Worm (Caenorhabditis elegans) whole organism, late embryonic: ENCODE results near the gene tag-151.

Experiments
- C08G9.2 ChIP-seq: sonication (generic microtip); optimal IDR thresholded peaks from 2 replicates; lab custom pipeline; 2016; ENCODE audit warnings: mild to moderate bottlenecking, missing genetic modification characterization, moderate library complexity, missing compliant biosample characterization
- C38D4.7 ChIP-seq: fragments of 200-800 bp; sonication (Bioruptor generic); optimal IDR thresholded peaks from 2 replicates; lab custom pipeline; 2018; ENCODE audit warnings: mild to moderate bottlenecking, missing genetic modification characterization, moderate library complexity, missing compliant biosample characterization
- K02D7.2 ChIP-seq: sonication (generic microtip); optimal IDR thresholded peaks from 2 replicates; lab custom pipeline; 2017; ENCODE audit warnings: mild to moderate bottlenecking, missing genetic modification characterization, missing compliant biosample characterization
- T23F11.4 ChIP-seq: fragments of 200-800 bp; sonication (Bioruptor generic); optimal IDR thresholded peaks from 2 replicates; lab custom pipeline; 2018; ENCODE audit warnings: mild to moderate bottlenecking, missing genetic modification characterization, missing compliant biosample characterization
- Y22D7AL.16 ChIP-seq: sonication (generic microtip); optimal IDR thresholded peaks from 2 replicates; lab custom pipeline; 2016; ENCODE audit warnings: missing genetic modification characterization, missing compliant biosample characterization
- ahr-1 ChIP-seq: sonication (generic microtip); optimal IDR thresholded peaks from 2 replicates; lab custom pipeline; 2016; ENCODE audit warnings: missing genetic modification characterization, missing compliant biosample characterization
- ceh-14 ChIP-seq: sonication (generic microtip); optimal IDR thresholded peaks from 2 replicates; lab custom pipeline; 2016; ENCODE audit warnings: missing genotype, missing genetic modification characterization, missing compliant biosample characterization
- ceh-19 ChIP-seq: fragments of 200-800 bp; sonication (Bioruptor generic); optimal IDR thresholded peaks from 2 replicates; lab custom pipeline; 2018; ENCODE audit warnings: mild to moderate bottlenecking, missing genetic modification characterization, missing compliant biosample characterization
- ceh-2 ChIP-seq: sonication (generic microtip); optimal IDR thresholded peaks from 2 replicates; lab custom pipeline; 2016; ENCODE audit warnings: missing genotype, missing genetic modification characterization, missing compliant biosample characterization
- ceh-22 ChIP-seq: sonication (generic microtip); optimal IDR thresholded peaks from 2 replicates; lab custom pipeline; 2017; ENCODE audit warnings: missing biosample characterization, missing genetic modification characterization
- ceh-24 ChIP-seq: sonication (generic microtip); optimal IDR thresholded peaks from 2 replicates; lab custom pipeline; 2016; ENCODE audit warnings: mild to moderate bottlenecking, missing genetic modification characterization, missing compliant biosample characterization
- ceh-48 ChIP-seq: sonication (generic microtip); optimal IDR thresholded peaks from 2 replicates; lab custom pipeline; 2016; ENCODE audit warnings: missing genetic modification characterization, inconsistent platforms, missing compliant biosample characterization
- ceh-6 ChIP-seq: fragments of 200-800 bp; sonication (Bioruptor generic); optimal IDR thresholded peaks from 2 replicates; lab custom pipeline; 2018; ENCODE audit warnings: mild to moderate bottlenecking, missing genetic modification characterization, missing compliant biosample characterization
- ceh-9 ChIP-seq: sonication (generic microtip); optimal IDR thresholded peaks from 2 replicates; lab custom pipeline; 2016; ENCODE audit warnings: mild to moderate bottlenecking, missing genetic modification characterization, inconsistent platforms, missing compliant biosample characterization
- che-1 ChIP-seq: sonication (generic microtip); optimal IDR thresholded peaks from 2 replicates; lab custom pipeline; 2016; ENCODE audit warnings: mild to moderate bottlenecking, missing genetic modification characterization, missing compliant biosample characterization
- dve-1 ChIP-seq: sonication (generic microtip); optimal IDR thresholded peaks from 2 replicates; lab custom pipeline; 2017; ENCODE audit warnings: antibody characterized with exemption, mild to moderate bottlenecking, missing genetic modification characterization, missing compliant biosample characterization
- elt-2 ChIP-seq: sonication (generic microtip); optimal IDR thresholded peaks from 2 replicates; lab custom pipeline; 2016; ENCODE audit warnings: missing genetic modification reagents, missing genetic modification characterization, missing compliant biosample characterization
- ets-4 ChIP-seq: sonication (generic microtip); optimal IDR thresholded peaks from 2 replicates; lab custom pipeline; 2016; ENCODE audit warnings: missing genetic modification characterization, missing compliant biosample characterization
- eyg-1 ChIP-seq: sonication (generic microtip); optimal IDR thresholded peaks from 2 replicates; lab custom pipeline; 2016; ENCODE audit warnings: missing genotype, missing genetic modification characterization, missing compliant biosample characterization
- fkh-10 ChIP-seq: fragments of 150-350 bp; optimal IDR thresholded peaks from 2 replicates; lab custom pipeline; 2014; ENCODE audit warnings: missing biosample characterization, missing genetic modification reagents, missing genetic modification characterization
- gmeb-2 ChIP-seq: sonication (generic microtip); optimal IDR thresholded peaks from 2 replicates; lab custom pipeline; 2016; ENCODE audit warnings: missing genetic modification characterization, inconsistent platforms, missing compliant biosample characterization
- hlh-8 ChIP-seq: sonication (generic microtip); optimal IDR thresholded peaks from 2 replicates; lab custom pipeline; 2016; ENCODE audit warnings: missing genotype, missing genetic modification characterization, missing compliant biosample characterization
- lim-6 ChIP-seq: sonication (generic microtip); optimal IDR thresholded peaks from 2 replicates; lab custom pipeline; 2016; ENCODE audit warnings: missing genetic modification characterization, missing compliant biosample characterization
- lin-11 ChIP-seq: fragments of 200-800 bp; sonication (Bioruptor generic); optimal IDR thresholded peaks from 2 replicates; lab custom pipeline; 2018; ENCODE audit warnings: mild to moderate bottlenecking, missing genetic modification characterization, missing compliant biosample characterization
- madf-2 ChIP-seq: sonication (generic microtip); optimal IDR thresholded peaks from 2 replicates; lab custom pipeline; 2017; ENCODE audit warnings: missing genetic modification characterization, missing compliant biosample characterization
- nfya-1 ChIP-seq: sonication (generic microtip); optimal IDR thresholded peaks from 2 replicates; lab custom pipeline; 2017; ENCODE audit warnings: missing genetic modification characterization, mild to moderate bottlenecking, missing compliant biosample characterization, antibody characterized with exemption, moderate library complexity
- nhr-11 ChIP-seq: fragments of 150-350 bp; optimal IDR thresholded peaks from 2 replicates; lab custom pipeline; 2014; ENCODE audit warnings: missing biosample characterization, missing genetic modification characterization
- nhr-232 ChIP-seq: sonication (generic microtip); optimal IDR thresholded peaks from 2 replicates; lab custom pipeline; 2016; ENCODE audit warnings: missing genetic modification characterization, missing compliant biosample characterization
- odd-2 ChIP-seq: sonication (generic microtip); optimal IDR thresholded peaks from 2 replicates; lab custom pipeline; 2017; ENCODE audit warnings: antibody characterized with exemption, mild to moderate bottlenecking, missing genetic modification characterization, missing compliant biosample characterization
- pag-3 ChIP-seq: sonication (generic microtip); optimal IDR thresholded peaks from 2 replicates; lab custom pipeline; 2016; ENCODE audit warnings: missing compliant biosample characterization, missing genetic modification characterization, borderline replicate concordance
- pat-9 ChIP-seq: fragments of 200-800 bp; sonication (Bioruptor generic); optimal IDR thresholded peaks from 2 replicates; lab custom pipeline; 2018; ENCODE audit warnings: mild to moderate bottlenecking, missing genetic modification characterization, moderate library complexity, missing compliant biosample characterization
- pax-1 ChIP-seq: fragments of 150-350 bp; optimal IDR thresholded peaks from 2 replicates; lab custom pipeline; 2014; ENCODE audit warnings: missing biosample characterization, missing genetic modification characterization
- pha-2 ChIP-seq: sonication (generic microtip); optimal IDR thresholded peaks from 2 replicates; lab custom pipeline; 2017; ENCODE audit warnings: mild to moderate bottlenecking, missing genetic modification characterization, missing compliant biosample characterization
- pha-4 ChIP-seq: fragments of 150-350 bp; optimal IDR thresholded peaks from 2 replicates; lab custom pipeline; 2018; ENCODE audit warnings: missing biosample characterization, missing genetic modification reagents, missing genetic modification characterization
- ref-2 ChIP-seq: sonication (generic microtip); optimal IDR thresholded peaks from 2 replicates; lab custom pipeline; 2016; ENCODE audit warnings: missing genetic modification characterization, missing compliant biosample characterization
- rnt-1 ChIP-seq: sonication (generic microtip); optimal IDR thresholded peaks from 2 replicates; lab custom pipeline; 2016; ENCODE audit warnings: missing genetic modification characterization, missing compliant biosample characterization
- sdc-2 ChIP-seq: sonication (generic microtip); optimal IDR thresholded peaks from 2 replicates; lab custom pipeline; 2016; ENCODE audit warnings: missing genotype, missing genetic modification characterization, missing compliant biosample characterization
- sox-2 ChIP-seq: fragments of 200-800 bp; sonication (Bioruptor generic); IDR thresholded peaks from 2 replicates; pipeline ENCODE4 v1.3.6; 2022; ENCODE audit warnings: missing genetic modification reagents, missing genetic modification characterization, missing compliant biosample characterization
- sox-4 ChIP-seq: sonication (generic microtip); optimal IDR thresholded peaks from 2 replicates; lab custom pipeline; 2017; ENCODE audit warnings: mild to moderate bottlenecking, missing genetic modification characterization, inconsistent platforms, missing compliant biosample characterization
- syd-9 ChIP-seq: sonication (generic microtip); optimal IDR thresholded peaks from 2 replicates; lab custom pipeline; 2016; ENCODE audit warnings: mild to moderate bottlenecking, missing genetic modification characterization, moderate library complexity, missing compliant biosample characterization
- tbx-2 ChIP-seq: sonication (generic microtip); optimal IDR thresholded peaks from 2 replicates; lab custom pipeline; 2016; ENCODE audit warnings: missing genetic modification characterization, missing compliant biosample characterization
- tbx-7 ChIP-seq: sonication (generic microtip); optimal IDR thresholded peaks from 2 replicates; lab custom pipeline; 2016; ENCODE audit warnings: missing genotype, missing genetic modification characterization, missing compliant biosample characterization
- unc-3 ChIP-seq, 2 experiments: fragments of 200-800 bp in 1 of 2; sonication (Bioruptor generic) in 1 of 2; sonication (generic microtip) in 1 of 2; conservative IDR thresholded peaks in 1 of 2; optimal IDR thresholded peaks in 1 of 2; 2 replicates each; pipeline versions ENCODE4 v1.3.6 to Lab custom; 2016 to 2022; ENCODE audit warnings: missing compliant biosample characterization in 2 of 2, missing genetic modification characterization in 2 of 2, missing genetic modification reagents in 1 of 2
- unc-42 ChIP-seq: sonication (generic microtip); optimal IDR thresholded peaks from 2 replicates; lab custom pipeline; 2016; ENCODE audit warnings: missing genotype, missing genetic modification characterization, missing compliant biosample characterization
- unc-55 ChIP-seq: sonication (generic microtip); optimal IDR thresholded peaks from 2 replicates; lab custom pipeline; 2017; ENCODE audit warnings: missing biosample characterization, missing genetic modification reagents, missing genetic modification characterization
- unc-86 ChIP-seq: sonication (generic microtip); optimal IDR thresholded peaks from 2 replicates; lab custom pipeline; 2016; ENCODE audit warnings: missing genetic modification characterization, missing compliant biosample characterization

The tag-151 gene

DNA sequence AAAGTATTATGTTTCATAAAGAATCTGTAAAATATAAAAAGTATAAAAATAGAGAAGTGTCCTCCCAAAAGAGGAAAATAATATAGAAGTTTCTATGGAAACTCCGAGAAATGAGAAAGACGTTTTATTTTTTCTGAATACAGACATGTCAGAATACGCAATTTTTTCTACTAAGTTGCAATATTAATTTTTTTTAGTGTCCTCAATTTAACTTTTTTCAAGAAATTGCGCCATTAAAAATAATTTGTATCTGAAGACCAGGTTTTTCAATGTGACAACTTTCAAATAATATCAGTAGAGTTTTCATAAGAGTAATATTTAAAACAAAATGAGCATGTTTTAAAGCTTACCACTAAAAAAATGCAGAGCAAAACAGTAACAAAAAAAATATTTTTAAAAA is 42.5 kb upstream of the tag-151 start, which contains the start of gene fut-5:
Gene fut-5, minus strand, starts transcription at position 101 of the 400 bp plus-strand sequence.
- no peak for TF ChIP-seq ahr-1 (tag; lab: Kevin White, UChicago)
- TF ChIP-seq C38D4.7 = no peak
- TF ChIP-seq dve-1 (tag; lab: Kevin White, UChicago) = no peak
- no peak for TF ChIP-seq T23F11.4 (GFP tag; lab: Kevin White, UChicago)
- TF ChIP-seq sox-2 (GFP tag; lab: Robert Waterston, UW) = no peak
- TF ChIP-seq pha-2 (tag; lab: Kevin White, UChicago) = no peak
- TF ChIP-seq ceh-22 (tag; lab: Kevin White, UChicago) = no peak
- no peak for TF ChIP-seq ceh-9 (tag; lab: Kevin White, UChicago)
- no peak for TF ChIP-seq pax-1 (tag; lab: Kevin White, UChicago)
- TF ChIP-seq ceh-19 = no peak
- no peak for TF ChIP-seq pat-9 (tag; lab: Kevin White, UChicago)
- TF ChIP-seq tbx-2 = no peak
- TF ChIP-seq sdc-2 = no peak

DNA sequence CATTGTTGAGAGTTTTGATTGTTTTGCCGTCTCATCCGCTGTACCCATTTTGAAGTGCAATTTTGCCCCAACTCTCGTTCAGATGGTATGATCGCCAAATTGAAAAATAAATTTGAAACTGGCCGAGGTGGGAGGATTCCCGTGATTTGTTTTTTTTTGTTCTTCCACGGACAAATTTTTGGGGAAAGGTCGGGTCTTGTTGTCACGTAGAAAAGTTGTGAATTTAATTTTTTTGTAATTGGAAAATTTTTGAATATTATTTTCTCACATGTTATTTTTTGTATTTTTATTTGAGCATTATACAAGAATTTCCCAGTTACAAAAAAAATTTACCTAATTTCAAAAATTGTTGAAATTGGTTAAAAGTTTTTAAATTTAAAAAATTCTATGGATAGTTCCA is 38.4 kb upstream of the tag-151 start, which contains the start of gene T05A7.6:
Gene T05A7.6, minus strand, starts transcription at position 101 of the 400 bp plus-strand sequence.
- TF ChIP-seq eyg-1 = no peak
- TF ChIP-seq nhr-11 (tag; lab: Kevin White, UChicago) = no peak
- no peak for TF ChIP-seq unc-55 (GFP tag; lab: Kevin White, UChicago)
- no peak for TF ChIP-seq fkh-10
- TF ChIP-seq lin-11 (tag; lab: Kevin White, UChicago) = no peak
- no peak for TF ChIP-seq nfya-1 (tag; lab: Kevin White, UChicago)
- no peak for TF ChIP-seq ceh-48 (tag; lab: Kevin White, UChicago)
- no peak for TF ChIP-seq elt-2 (tag; lab: Kevin White, UChicago)

DNA sequence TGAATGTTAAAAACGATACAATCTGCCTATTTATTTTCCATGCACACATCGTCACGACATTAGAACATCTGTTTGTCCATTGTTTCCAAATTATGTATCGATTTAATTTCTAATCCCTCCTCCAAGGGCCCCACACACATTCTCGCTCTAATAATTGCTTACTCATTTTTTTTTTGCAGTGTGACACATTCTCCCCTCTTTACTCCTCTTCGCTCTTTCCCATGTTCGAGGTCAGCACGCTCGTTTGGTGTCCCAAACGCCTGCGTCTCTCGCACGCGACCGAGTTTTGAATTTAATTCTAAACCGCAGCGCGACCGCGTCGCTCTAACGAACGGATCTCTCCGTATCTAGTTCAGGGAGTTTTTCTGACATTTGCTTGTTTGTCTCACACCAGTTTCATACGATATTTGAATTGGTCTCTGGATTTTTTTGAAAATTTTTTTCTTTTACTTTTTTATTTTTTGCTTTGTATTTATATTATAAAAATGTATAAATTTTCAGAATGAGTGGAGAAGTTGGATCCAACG is 37.4 kb upstream of the tag-151 start, which contains the start of the genes clec-140 and hmg-11:
Gene clec-140, plus strand, starts transcription at position 477 of the 527 bp plus-strand sequence.
Gene hmg-11, plus strand, starts transcription at position 502 of the 527 bp plus-strand sequence.
- TF ChIP-seq madf-2 = no peak
- no peak for TF ChIP-seq T23F11.4 (GFP tag; lab: Kevin White, UChicago)
- TF ChIP-seq lim-6 (tag; lab: Kevin White, UChicago) = peak; percentile 31
- TF ChIP-seq rnt-1 (tag; lab: Kevin White, UChicago) = peak; percentile 68
- TF ChIP-seq pag-3 (tag; lab: Kevin White, UChicago) = no peak
- no peak for TF ChIP-seq gmeb-2 (tag; lab: Kevin White, UChicago)
- no peak for TF ChIP-seq unc-55 (GFP tag; lab: Kevin White, UChicago)
- TF ChIP-seq pax-1 (tag; lab: Kevin White, UChicago) = no peak
- TF ChIP-seq pha-4 (tag; lab: Kevin White, UChicago) = no peak
- TF ChIP-seq tbx-7 (tag; lab: Kevin White, UChicago) = no peak
- no peak for TF ChIP-seq dve-1 (tag; lab: Kevin White, UChicago)
- TF ChIP-seq unc-86 = no peak
- TF ChIP-seq ceh-14 (tag; lab: Kevin White, UChicago) = peak; percentile 63
- no peak for TF ChIP-seq ceh-24 (tag; lab: Kevin White, UChicago)
- no peak for TF ChIP-seq C38D4.7
- TF ChIP-seq eyg-1 = peak; percentile 12
- TF ChIP-seq unc-42 (tag; lab: Kevin White, UChicago) = peak; percentile 93
- no peak for TF ChIP-seq odd-2 (tag; lab: Kevin White, UChicago)
- TF ChIP-seq lin-11 (tag; lab: Kevin White, UChicago) = no peak
- no peak for TF ChIP-seq ceh-2 (tag; lab: Kevin White, UChicago)
- peak; percentile 57 for TF ChIP-seq ref-2 (tag; lab: Kevin White, UChicago)
- no peak for TF ChIP-seq C08G9.2
- peak; percentile 52 for TF ChIP-seq hlh-8 (tag; lab: Kevin White, UChicago)
- TF ChIP-seq ceh-6 (GFP tag; lab: Kevin White, UChicago) = no peak
- peak; percentile 39 for TF ChIP-seq ceh-48 (tag; lab: Kevin White, UChicago)
- TF ChIP-seq sox-4 = no peak
- TF ChIP-seq unc-3 (GFP tag; conservative IDR thresholded peaks at IDR 0.05; lab: Robert Waterston, UW) = no peak
- no peak for TF ChIP-seq unc-3 (tag; optimal IDR thresholded peaks at IDR 0.05; lab: Kevin White, UChicago)
- no peak for TF ChIP-seq ceh-9 (tag; lab: Kevin White, UChicago)
- TF ChIP-seq sox-2 (GFP tag; lab: Robert Waterston, UW) = peak; percentile 33; the same call in 1 of the 2 replicates
- TF ChIP-seq nhr-232 (tag; lab: Kevin White, UChicago) = no peak
- TF ChIP-seq K02D7.2 (tag; lab: Kevin White, UChicago) = no peak
- TF ChIP-seq che-1 (tag; lab: Kevin White, UChicago) = no peak
- no peak for TF ChIP-seq ahr-1 (tag; lab: Kevin White, UChicago)
- no peak for TF ChIP-seq Y22D7AL.16 (tag; lab: Kevin White, UChicago)
- peak; percentile 37 for TF ChIP-seq syd-9 (tag; lab: Kevin White, UChicago)
- peak; percentile 64 for TF ChIP-seq nfya-1 (tag; lab: Kevin White, UChicago)
- peak; percentile 71 for TF ChIP-seq tbx-2
- no peak for TF ChIP-seq ets-4 (tag; lab: Kevin White, UChicago)
